Fruit fly (Drosophila melanogaster) whole organism, wandering third instar larva: Measurements from ENCODE around the gene CG10097.

Source experiments
- Myc ChIP-seq: fragments of >200 bp; optimal IDR thresholded peaks from 2 replicates; lab custom pipeline; 2017
- br ChIP-seq: fragments of 200-800 bp; sonication (Bioruptor generic); optimal IDR thresholded peaks from 2 replicates; lab custom pipeline; 2016; ENCODE audit warnings: missing biosample characterization, missing genetic modification characterization

DNA sequence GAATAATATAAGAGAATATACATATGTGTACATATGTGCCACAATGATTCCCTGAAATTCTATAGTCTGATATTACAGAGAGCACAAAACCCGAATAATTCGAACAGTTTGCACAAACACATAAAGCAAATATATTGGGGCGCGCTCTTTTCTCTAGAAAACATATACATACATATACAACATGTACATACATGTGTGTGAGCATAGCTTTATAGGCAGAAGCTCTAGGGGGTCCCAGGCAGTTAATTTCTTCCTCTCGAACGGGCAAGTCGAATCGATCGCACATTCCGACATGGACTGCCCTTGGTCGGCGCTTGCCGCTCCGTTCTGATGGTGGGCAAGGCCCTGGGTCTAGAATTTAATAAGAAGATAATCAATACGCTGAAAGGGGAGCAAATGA, 23.0 kb downstream of the CG10097 start, which contains the start of gene GstD3:
- TF ChIP-seq br (GFP tag; lab: Kevin White, UChicago) (no peak), Myc (no peak)
